Worm (Caenorhabditis elegans): ENCODE measurements around the gene suca-1.

The suca-1 gene

DNA sequence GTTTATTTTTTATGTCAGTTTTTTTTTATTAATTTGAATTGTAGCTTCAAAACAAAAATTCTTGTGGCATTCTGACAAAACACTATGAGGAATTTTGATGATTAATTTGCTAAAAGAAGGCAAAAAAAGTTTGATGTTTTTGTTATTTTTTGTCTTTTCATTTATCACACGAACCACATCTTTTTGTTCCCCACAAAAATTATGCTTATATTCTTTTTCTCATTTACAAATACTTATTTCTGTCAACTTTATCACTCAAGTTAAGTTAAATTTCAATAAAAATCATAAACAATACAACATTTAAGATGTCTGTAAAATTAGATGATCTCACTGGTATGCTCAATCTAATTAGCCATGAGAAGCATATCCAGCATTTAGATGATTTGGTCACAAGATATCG lies 11.7 kb downstream of the suca-1 start, which contains the start of gene F47B10.6:
Gene F47B10.6 (plus strand): TSS at position 301 of the 400 bp plus-strand sequence.
- TF ChIP-seq nhr-76 (tag; optimal IDR thresholded peaks at IDR 0.05) (no peak), egl-27 (tag; optimal IDR thresholded peaks at IDR 0.05) (no peak)

DNA sequence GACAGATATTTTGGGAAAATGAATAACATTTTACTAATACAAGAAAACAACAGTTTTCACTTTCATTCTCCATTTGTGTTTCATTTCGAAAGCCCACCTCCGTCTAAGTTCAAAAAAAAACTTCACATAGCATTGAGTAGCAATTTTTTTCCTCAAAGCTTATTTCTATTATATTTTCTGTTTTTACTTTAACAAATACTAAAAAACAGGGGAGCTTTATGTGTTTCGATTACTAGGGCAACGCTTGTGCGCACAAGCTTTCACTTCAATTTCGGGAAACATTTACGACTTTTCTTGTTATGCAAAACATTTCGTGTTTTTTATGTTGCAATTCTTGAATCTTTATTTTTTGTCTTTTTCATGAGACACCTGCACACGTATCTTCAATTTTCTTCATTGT lies 14.0 kb downstream of the suca-1 start, which contains the start of gene T21E8.5:
Gene T21E8.5 (plus strand): TSS at position 301 of the 400 bp plus-strand sequence.
- no peak for TF ChIP-seq fkh-10 (GFP tag; optimal IDR thresholded peaks at IDR 0.05)
- TF ChIP-seq mml-1 (tag; optimal IDR thresholded peaks at IDR 0.05): no peak
- no peak for TF ChIP-seq daf-12 (tag; optimal IDR thresholded peaks at IDR 0.05)
- TF ChIP-seq hmg-11 (tag; optimal IDR thresholded peaks at IDR 0.05): no peak
- TF ChIP-seq elt-1 (tag; optimal IDR thresholded peaks at IDR 0.05): no peak
- TF ChIP-seq egl-27 (tag; optimal IDR thresholded peaks at IDR 0.05): no peak

DNA sequence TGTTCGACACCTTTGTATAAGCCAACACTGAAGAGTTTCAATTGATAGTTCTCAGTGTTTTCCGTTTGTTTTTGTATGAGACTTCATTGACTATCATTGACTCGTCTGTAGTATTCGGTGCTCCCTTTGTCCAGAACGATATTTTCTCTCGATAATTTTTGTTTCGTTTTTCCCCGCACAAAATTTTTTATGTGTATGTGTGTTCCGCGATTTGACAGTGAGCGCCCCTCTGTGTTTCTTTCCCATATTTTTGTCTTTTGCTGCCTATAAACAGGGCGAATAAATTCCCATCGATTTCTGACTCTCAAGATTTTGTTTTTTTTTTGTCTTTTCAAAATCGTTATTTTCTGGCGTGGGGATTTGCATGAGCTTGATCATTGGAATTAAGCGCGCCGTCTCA lies 16.7 kb downstream of the suca-1 start, which contains the start of gene T21E8.7:
Gene T21E8.7 (plus strand): TSS at position 301 of the 400 bp plus-strand sequence.
- no peak for TF ChIP-seq nhr-12 (tag; optimal IDR thresholded peaks at IDR 0.05)
- no peak for TF ChIP-seq eor-1 (tag; optimal IDR thresholded peaks at IDR 0.05)
- TF ChIP-seq ama-1 (optimal IDR thresholded peaks at IDR 0.05): no peak
- TF ChIP-seq nhr-67 (tag; optimal IDR thresholded peaks at IDR 0.05): no peak

DNA sequence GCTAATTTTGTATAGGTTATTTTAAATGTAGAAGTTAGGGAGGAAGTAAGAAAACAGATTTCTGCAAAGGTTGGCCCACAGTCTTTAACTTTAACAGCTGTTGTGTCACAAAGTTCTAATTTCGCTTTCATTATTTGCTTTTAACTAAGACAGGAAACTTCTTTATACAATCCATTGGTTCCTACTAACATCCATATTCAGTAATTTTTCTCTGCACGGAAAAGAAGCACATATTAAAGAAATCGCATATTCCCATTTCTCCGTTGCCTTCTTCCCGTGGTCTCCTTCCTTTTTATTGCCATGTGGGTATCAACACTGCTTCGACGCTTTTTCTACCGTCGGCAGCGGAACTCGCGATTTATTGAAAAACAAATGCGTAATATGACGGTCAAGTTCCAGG lies 17.9 kb downstream of the suca-1 start, which contains the start of gene T21E8.6:
Gene T21E8.6 (plus strand): TSS at position 301 of the 400 bp plus-strand sequence.
- TF ChIP-seq zag-1 (tag; optimal IDR thresholded peaks at IDR 0.05) (no peak), ceh-28 (tag; optimal IDR thresholded peaks at IDR 0.05) (no peak), mml-1 (tag; optimal IDR thresholded peaks at IDR 0.05) (no peak), ceh-82 (tag; optimal IDR thresholded peaks at IDR 0.05) (no peak), elt-1 (tag; optimal IDR thresholded peaks at IDR 0.05) (no peak), fkh-10 (GFP tag; optimal IDR thresholded peaks at IDR 0.05) (no peak), ztf-11 (tag; optimal IDR thresholded peaks at IDR 0.05) (no peak), R02D3.7 (tag; optimal IDR thresholded peaks at IDR 0.05) (no peak), sea-2 (GFP tag; optimal IDR thresholded peaks at IDR 0.05) (no peak), pqm-1 (tag; optimal IDR thresholded peaks at IDR 0.05) (no peak), eor-1 (tag; optimal IDR thresholded peaks at IDR 0.05) (no peak), nhr-11 (tag; optimal IDR thresholded peaks at IDR 0.05) (no peak), ceh-16 (tag; optimal IDR thresholded peaks at IDR 0.05) (no peak), egl-5 (tag; optimal IDR thresholded peaks at IDR 0.05) (no peak), ceh-9 (tag; optimal IDR thresholded peaks at IDR 0.05) (no peak), lsy-12 (tag; optimal IDR thresholded peaks at IDR 0.05) (no peak), unc-39 (tag; optimal IDR thresholded peaks at IDR 0.05) (no peak), nhr-28 (tag; optimal IDR thresholded peaks at IDR 0.05) (no peak), tbx-2 (tag; optimal IDR thresholded peaks at IDR 0.05) (no peak)

DNA sequence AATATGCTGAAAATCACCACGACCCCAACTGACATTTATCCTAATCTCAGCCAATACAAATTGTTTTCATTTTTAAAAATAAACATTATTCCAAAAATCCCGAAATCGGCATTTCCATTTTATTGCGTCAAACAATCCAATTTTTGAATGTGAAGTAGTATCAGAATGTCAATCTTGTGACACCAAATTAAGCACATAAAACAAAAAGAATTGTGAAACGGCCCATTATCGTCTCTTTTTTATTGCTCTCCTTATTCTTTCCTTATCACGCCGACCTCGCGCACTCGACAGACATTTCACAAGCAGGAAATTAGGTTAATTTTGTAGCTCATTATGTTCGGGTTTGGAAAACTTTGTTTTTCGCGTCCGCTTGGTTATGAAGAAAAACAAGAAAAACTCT lies 19.4 kb downstream of the suca-1 start, which contains the start of gene T21E8.4:
Gene T21E8.4 (plus strand): TSS at position 301 of the 400 bp plus-strand sequence.
- no peak for TF ChIP-seq pha-4 (tag; optimal IDR thresholded peaks at IDR 0.05)
- no peak for TF ChIP-seq skn-1 (tag; optimal IDR thresholded peaks at IDR 0.05)
- TF ChIP-seq daf-12 (tag; optimal IDR thresholded peaks at IDR 0.05): no peak
- TF ChIP-seq nhr-43 (tag; optimal IDR thresholded peaks at IDR 0.05; ENCODE audit: poor library complexity, severe bottlenecking): no peak
- TF ChIP-seq nhr-28 (tag; optimal IDR thresholded peaks at IDR 0.05): no peak
- no peak for TF ChIP-seq ama-1 (optimal IDR thresholded peaks at IDR 0.05)
- TF ChIP-seq egl-5 (tag; optimal IDR thresholded peaks at IDR 0.05): no peak
- no peak for TF ChIP-seq ZK546.5 (tag; optimal IDR thresholded peaks at IDR 0.05)
- TF ChIP-seq fkh-2 (tag; optimal IDR thresholded peaks at IDR 0.05): no peak

DNA sequence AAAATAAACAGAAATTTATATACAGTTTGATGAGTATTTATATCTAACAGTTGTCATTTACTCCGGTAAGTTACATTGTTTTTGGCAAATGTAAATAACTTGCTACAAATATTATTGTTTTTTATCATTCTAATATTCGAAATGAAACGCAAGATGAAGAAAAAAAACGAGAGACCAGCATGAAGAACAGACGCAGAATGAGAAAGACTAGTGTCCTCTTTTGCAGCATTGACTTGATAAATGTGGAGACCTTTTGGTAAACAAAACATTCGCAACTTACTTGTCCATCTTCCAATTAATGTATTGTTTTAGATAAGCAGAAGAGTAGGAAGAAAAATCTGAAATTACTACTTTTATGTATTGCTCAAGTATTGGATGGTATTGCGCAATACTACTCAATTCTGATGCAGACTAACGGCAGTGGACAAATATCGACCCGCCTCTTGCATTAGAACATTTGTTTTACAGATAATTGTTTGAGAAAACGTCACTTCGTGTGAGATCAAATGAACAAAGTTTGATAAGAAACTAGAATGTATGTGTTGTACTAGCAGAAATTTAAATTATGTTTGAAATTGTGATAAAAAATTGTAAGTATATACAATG lies 22.7 kb downstream of the suca-1 start, which contains the start of gene pgp-6:
Gene pgp-6 (minus strand): TSS at position 288 of the 606 bp plus-strand sequence.
- TF ChIP-seq mml-1 (tag; optimal IDR thresholded peaks at IDR 0.05) (no peak), elt-2 (tag; optimal IDR thresholded peaks at IDR 0.05) (peak; percentile 67), fos-1 (tag; optimal IDR thresholded peaks at IDR 0.05) (no peak)
